Worm (Caenorhabditis elegans): ENCODE measurements around the gene dcar-1.

The dcar-1 gene

DNA sequence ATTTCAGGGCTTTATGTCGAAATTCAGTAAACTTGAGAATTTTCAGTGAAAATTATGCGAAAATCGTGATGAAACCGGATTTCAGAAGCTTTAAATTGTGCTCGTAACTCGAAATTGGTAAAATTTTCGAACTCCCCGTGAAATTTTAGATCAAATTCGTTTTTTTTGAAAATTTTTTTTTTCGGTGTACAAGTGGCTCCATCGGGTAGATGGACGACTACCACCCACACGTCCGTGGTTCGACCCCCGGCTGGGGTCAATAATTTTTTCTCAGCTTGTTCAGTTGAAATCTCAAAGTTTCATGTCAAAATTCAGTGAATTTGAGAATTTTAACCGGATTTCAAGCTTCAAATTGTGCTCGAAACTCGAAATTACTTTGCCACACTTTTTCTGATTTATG, 25.7 kb downstream of the dcar-1 start:
- no peak for TF ChIP-seq unc-62 (GFP tag; optimal IDR thresholded peaks at IDR 0.05)
- TF ChIP-seq daf-12 (tag; optimal IDR thresholded peaks at IDR 0.05): no peak
- TF ChIP-seq eor-1 (tag; optimal IDR thresholded peaks at IDR 0.05): no peak
- no peak for TF ChIP-seq mdl-1 (tag; optimal IDR thresholded peaks at IDR 0.05)
- no peak for TF ChIP-seq nhr-77 (tag; optimal IDR thresholded peaks at IDR 0.05)
- no peak for TF ChIP-seq sea-2 (GFP tag; optimal IDR thresholded peaks at IDR 0.05)
- TF ChIP-seq nhr-237 (tag; optimal IDR thresholded peaks at IDR 0.05): no peak
- no peak for TF ChIP-seq skn-1 (tag; optimal IDR thresholded peaks at IDR 0.05)
- no peak for TF ChIP-seq snpc-4 (tag; optimal IDR thresholded peaks at IDR 0.05)
- TF ChIP-seq nhr-11 (tag; optimal IDR thresholded peaks at IDR 0.05): no peak
- no peak for TF ChIP-seq elt-2 (tag; optimal IDR thresholded peaks at IDR 0.05)
- TF ChIP-seq nhr-25 (tag; optimal IDR thresholded peaks at IDR 0.05): no peak
- TF ChIP-seq nhr-28 (tag; optimal IDR thresholded peaks at IDR 0.05): no peak
- TF ChIP-seq ceh-82 (tag; optimal IDR thresholded peaks at IDR 0.05): no peak

DNA sequence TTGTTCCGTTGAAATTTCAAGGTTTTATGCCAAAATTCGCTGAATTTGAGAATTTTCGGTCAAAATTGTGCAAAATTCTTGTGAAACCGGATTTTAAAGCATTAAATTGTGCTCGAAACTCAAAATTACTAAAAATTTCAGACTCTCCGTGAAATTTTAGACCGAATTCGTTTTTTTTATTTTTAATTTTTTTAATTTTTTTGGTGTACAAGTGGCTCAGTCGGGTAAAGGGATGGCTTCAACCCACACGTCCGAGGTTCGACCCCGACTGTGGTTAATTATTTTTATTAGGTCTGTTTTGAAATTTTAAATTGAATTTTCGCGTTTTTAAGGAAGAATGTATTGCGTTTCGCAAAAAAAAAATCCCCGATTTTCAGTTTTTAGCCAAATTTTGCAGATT, 28.9 kb downstream of the dcar-1 start:
- no peak for TF ChIP-seq mdl-1 (tag; optimal IDR thresholded peaks at IDR 0.05)
- TF ChIP-seq elt-2 (tag; optimal IDR thresholded peaks at IDR 0.05): no peak
- no peak for TF ChIP-seq fos-1 (tag; optimal IDR thresholded peaks at IDR 0.05)
- TF ChIP-seq daf-12 (tag; optimal IDR thresholded peaks at IDR 0.05): no peak
- TF ChIP-seq nhr-237 (tag; optimal IDR thresholded peaks at IDR 0.05): no peak
- no peak for TF ChIP-seq mml-1 (tag; optimal IDR thresholded peaks at IDR 0.05)
- TF ChIP-seq elt-3 (tag; optimal IDR thresholded peaks at IDR 0.05): no peak
- TF ChIP-seq hmg-11 (tag; optimal IDR thresholded peaks at IDR 0.05): no peak
- TF ChIP-seq pqm-1 (tag; optimal IDR thresholded peaks at IDR 0.05): no peak
- TF ChIP-seq nhr-23 (tag; optimal IDR thresholded peaks at IDR 0.05): no peak
- no peak for TF ChIP-seq R02D3.7 (tag; optimal IDR thresholded peaks at IDR 0.05)
- TF ChIP-seq tbx-2 (tag; optimal IDR thresholded peaks at IDR 0.05): no peak
- no peak for TF ChIP-seq ceh-82 (tag; optimal IDR thresholded peaks at IDR 0.05)
- no peak for TF ChIP-seq nhr-28 (tag; optimal IDR thresholded peaks at IDR 0.05)
- no peak for TF ChIP-seq pha-4 (tag; optimal IDR thresholded peaks at IDR 0.05)
- TF ChIP-seq snpc-4 (tag; optimal IDR thresholded peaks at IDR 0.05): no peak

DNA sequence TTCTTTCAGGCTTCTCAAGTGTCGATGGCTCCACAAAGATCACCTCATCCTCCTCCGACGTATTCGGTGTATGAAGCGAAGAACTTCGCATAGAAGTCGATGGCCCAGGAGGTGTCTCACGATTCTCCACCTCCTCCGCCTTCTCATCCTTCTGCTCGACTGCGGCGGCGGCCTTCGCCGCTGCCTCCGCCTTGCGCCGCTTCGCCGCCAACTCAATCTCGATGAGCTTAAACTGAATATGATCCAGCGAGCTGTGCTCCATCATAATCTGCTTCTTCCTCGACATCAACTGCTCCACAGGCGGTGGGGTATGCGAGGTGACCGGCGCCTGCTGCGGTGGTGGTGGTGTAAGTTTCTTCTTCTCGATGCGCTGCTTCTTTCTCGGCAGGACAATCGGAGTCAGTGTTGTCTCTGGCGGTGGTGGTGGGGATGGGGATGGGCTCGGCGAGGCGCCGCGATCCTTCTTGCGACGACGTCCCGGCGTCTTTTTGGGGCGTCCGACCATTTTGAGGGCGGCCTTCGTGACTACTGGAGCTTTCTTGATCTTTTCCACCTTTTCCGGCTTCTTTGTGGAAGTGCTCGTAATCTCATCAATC, 33.9 kb downstream of the dcar-1 start:
- TF ChIP-seq nhr-67 (tag; optimal IDR thresholded peaks at IDR 0.05): no peak

DNA sequence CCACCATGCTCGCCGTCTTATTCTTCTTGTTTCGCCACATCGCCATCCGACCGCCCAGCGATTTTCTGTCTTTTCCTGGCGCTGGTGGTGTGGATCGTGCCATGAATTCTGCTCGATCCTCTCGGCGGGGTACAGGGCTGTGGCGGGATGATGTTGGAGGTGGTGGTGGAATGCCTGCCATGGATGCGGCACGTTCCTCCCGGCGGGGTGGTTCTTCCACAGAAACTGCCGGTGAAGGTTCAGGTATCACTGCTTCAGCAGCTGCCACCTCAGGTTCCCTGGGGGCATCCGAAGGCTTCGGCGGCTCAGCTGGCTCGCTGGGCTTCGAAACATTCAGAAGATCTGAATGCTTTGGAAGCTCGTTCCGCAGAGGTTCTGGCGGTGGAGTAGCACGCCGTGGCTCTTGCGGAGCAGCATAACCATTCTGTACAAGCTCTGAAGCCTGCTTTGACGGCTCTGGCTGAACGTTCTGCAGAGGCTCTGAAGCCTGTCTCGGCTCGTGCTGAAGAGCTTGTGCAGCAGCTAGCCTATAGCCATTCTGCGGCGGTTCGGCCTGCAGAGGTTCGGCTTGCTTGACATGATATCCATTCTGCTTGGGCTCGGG, 34.8 kb downstream of the dcar-1 start:
- TF ChIP-seq nhr-77 (tag; optimal IDR thresholded peaks at IDR 0.05): no peak
- no peak for TF ChIP-seq fos-1 (tag; optimal IDR thresholded peaks at IDR 0.05)
- no peak for TF ChIP-seq elt-2 (tag; optimal IDR thresholded peaks at IDR 0.05)
- TF ChIP-seq jun-1 (tag; optimal IDR thresholded peaks at IDR 0.05): no peak
- TF ChIP-seq fkh-2 (tag; optimal IDR thresholded peaks at IDR 0.05): no peak
- TF ChIP-seq elt-1 (tag; optimal IDR thresholded peaks at IDR 0.05): no peak

DNA sequence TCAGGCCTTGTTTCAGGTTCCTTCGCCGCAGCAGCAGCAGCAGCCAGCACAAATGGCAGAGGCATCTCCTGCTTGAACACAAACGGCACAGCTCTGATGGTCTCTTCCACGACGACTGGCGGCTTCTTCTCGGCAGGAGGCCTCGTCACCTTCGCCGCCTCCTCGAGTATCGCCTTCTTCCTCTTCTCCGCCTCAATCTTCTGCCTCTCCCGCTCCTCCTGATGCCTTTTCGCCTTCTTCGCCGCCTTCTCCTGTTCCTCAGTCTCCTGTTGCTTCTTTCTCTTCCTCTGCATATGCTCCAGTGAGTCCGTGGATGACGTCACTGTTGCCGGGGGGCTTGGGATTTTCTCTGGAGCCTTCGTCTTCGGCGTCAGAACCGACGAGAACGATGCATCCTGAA, 35.3 kb downstream of the dcar-1 start:
- TF ChIP-seq daf-12 (tag; optimal IDR thresholded peaks at IDR 0.05) (no peak), hmg-11 (tag; optimal IDR thresholded peaks at IDR 0.05) (no peak), lsy-12 (tag; optimal IDR thresholded peaks at IDR 0.05) (no peak), R02D3.7 (tag; optimal IDR thresholded peaks at IDR 0.05) (no peak), fkh-10 (GFP tag; optimal IDR thresholded peaks at IDR 0.05) (no peak), unc-62 (GFP tag; optimal IDR thresholded peaks at IDR 0.05) (no peak), nhr-25 (tag; optimal IDR thresholded peaks at IDR 0.05) (no peak), nhr-43 (tag; optimal IDR thresholded peaks at IDR 0.05; ENCODE audit: poor library complexity, severe bottlenecking) (no peak), nhr-76 (tag; optimal IDR thresholded peaks at IDR 0.05) (no peak), eor-1 (tag; optimal IDR thresholded peaks at IDR 0.05) (no peak), nhr-67 (tag; optimal IDR thresholded peaks at IDR 0.05) (no peak), nhr-237 (tag; optimal IDR thresholded peaks at IDR 0.05) (no peak), elt-2 (tag; optimal IDR thresholded peaks at IDR 0.05) (no peak), nhr-11 (tag; optimal IDR thresholded peaks at IDR 0.05) (no peak), ceh-28 (tag; optimal IDR thresholded peaks at IDR 0.05) (no peak)
